Fruit fly (Drosophila melanogaster): ENCODE data around the gene CG10650.

Gene CG10650

DNA sequence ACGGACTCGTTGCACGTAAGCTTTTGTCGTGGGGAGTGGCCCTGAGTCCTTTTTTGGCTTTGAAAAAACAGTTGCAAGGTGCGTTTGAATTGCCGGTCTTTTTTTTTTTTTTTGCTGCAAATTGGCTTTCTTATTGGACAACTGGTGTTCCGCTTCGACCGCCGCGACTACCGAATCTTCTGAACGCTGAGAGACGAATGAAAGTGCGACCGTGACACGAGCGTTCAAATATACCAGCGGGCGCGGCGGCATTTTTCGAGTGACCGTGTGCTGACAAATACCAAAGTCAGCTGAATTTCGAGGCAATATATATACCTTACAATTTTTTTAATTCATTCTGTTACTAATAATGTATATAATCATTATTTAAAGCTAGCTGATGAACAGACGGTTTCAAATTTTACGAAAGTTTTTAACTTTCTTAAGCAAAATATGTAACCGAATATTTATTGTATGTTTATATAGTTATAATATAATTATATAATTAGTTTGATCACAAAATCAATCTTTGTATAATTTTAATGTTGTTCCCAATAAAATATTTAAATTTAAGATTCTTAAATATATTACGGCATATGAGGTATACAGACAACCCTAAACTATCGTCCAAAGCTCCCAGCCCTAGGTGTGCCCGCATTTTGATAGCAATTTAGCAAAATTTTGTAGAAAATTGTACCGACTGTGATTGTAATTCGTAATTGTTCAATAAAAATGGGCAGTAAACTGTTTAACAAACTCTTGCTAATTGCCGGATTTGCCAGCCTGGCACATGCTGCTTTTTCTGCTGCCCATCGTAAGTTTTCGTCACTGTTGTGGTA, 8.4 kb downstream of the CG10650 start, which contains the start of the genes Swip-1 and EMC5 (continued):
- TF ChIP-seq mirr (GFP tag; optimal IDR thresholded peaks at IDR 0.05) (no peak), Dbx (GFP tag; IDR thresholded peaks at IDR 0.05) (peak; percentile 69), jing (GFP tag; optimal IDR thresholded peaks at IDR 0.05) (no peak), CG11093 (GFP tag; IDR thresholded peaks at IDR 0.05) (no peak), Drgx (GFP tag; IDR thresholded peaks at IDR 0.05) (no peak), hb (GFP tag; IDR thresholded peaks at IDR 0.05; ENCODE audit: partially characterized antibody) (peak; percentile 42; the same call in 1 of the 3 replicates), CG7745 (tag; optimal IDR thresholded peaks at IDR 0.05) (no peak), mam (GFP tag; optimal IDR thresholded peaks at IDR 0.05) (peak; percentile 35), ci (GFP tag; IDR thresholded peaks at IDR 0.05) (peak; percentile 73; the same call in 2 of the 3 replicates), CG2116 (GFP tag; optimal IDR thresholded peaks at IDR 0.05) (peak; percentile 43), MESR4 (GFP tag; optimal IDR thresholded peaks at IDR 0.05) (peak; percentile 73), CG31224 (GFP tag; IDR thresholded peaks at IDR 0.05) (0 out of 2 replicates have a peak, but pooled peaks have one; percentile 11), lola (GFP tag; optimal IDR thresholded peaks at IDR 0.05) (peak in 1 of 3 experiments; percentile 72), toy (GFP tag; IDR thresholded peaks at IDR 0.05) (no peak), D19A (tag; optimal IDR thresholded peaks at IDR 0.05) (peak; percentile 55), CG18262 (tag; optimal IDR thresholded peaks at IDR 0.05) (peak; percentile 78), CG17385 (GFP tag; optimal IDR thresholded peaks at IDR 0.05) (peak; percentile 30), CHES-1-like (GFP tag; optimal IDR thresholded peaks at IDR 0.05) (no peak), ERR (GFP tag; optimal IDR thresholded peaks at IDR 0.05) (no peak), dysf (GFP tag; IDR thresholded peaks at IDR 0.05) (peak; percentile 73), CG1792 (GFP tag; optimal IDR thresholded peaks at IDR 0.05) (no peak), CG13624 (GFP tag; optimal IDR thresholded peaks at IDR 0.05) (peak; percentile 11), ftz-f1 (GFP tag; optimal IDR thresholded peaks at IDR 0.05) (no peak), Mrtf (GFP tag; IDR thresholded peaks at IDR 0.05) (peak; percentile 39; the same call in 1 of the 3 replicates)

DNA sequence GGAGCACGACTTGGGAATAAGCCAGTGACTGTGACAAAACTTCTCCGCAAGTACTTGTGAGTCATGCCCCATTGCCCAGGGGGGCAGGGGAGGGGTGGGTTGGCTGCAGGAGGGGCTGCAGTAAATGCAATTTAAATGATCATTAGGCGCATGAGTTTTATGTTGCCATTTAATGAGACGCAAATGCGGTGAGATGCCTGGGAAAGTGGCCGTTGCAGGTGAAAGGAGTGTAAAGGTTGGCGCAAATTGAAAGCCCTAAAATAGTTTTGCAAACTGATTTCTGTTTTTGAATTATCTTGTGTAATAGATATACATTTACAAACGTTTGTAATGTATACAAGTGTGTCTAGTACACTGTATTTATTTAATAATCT, 9.6 kb downstream of the CG10650 start:
- TF ChIP-seq crol (GFP tag; IDR thresholded peaks at IDR 0.05): peak; percentile 30; the same call in 1 of the 2 replicates
- TF ChIP-seq pros (GFP tag; optimal IDR thresholded peaks at IDR 0.05): no peak
- 0 out of 3 replicates have a peak, but pooled peaks have one; percentile 7 for TF ChIP-seq Opbp (GFP tag; IDR thresholded peaks at IDR 0.05; ENCODE audit: partially characterized antibody)
- TF ChIP-seq CG5245 (GFP tag; optimal IDR thresholded peaks at IDR 0.05): no peak
- TF ChIP-seq CG8765 (GFP tag; IDR thresholded peaks at IDR 0.05): no peak
- TF ChIP-seq esg (GFP tag; conservative IDR thresholded peaks at IDR 0.05): no peak

DNA sequence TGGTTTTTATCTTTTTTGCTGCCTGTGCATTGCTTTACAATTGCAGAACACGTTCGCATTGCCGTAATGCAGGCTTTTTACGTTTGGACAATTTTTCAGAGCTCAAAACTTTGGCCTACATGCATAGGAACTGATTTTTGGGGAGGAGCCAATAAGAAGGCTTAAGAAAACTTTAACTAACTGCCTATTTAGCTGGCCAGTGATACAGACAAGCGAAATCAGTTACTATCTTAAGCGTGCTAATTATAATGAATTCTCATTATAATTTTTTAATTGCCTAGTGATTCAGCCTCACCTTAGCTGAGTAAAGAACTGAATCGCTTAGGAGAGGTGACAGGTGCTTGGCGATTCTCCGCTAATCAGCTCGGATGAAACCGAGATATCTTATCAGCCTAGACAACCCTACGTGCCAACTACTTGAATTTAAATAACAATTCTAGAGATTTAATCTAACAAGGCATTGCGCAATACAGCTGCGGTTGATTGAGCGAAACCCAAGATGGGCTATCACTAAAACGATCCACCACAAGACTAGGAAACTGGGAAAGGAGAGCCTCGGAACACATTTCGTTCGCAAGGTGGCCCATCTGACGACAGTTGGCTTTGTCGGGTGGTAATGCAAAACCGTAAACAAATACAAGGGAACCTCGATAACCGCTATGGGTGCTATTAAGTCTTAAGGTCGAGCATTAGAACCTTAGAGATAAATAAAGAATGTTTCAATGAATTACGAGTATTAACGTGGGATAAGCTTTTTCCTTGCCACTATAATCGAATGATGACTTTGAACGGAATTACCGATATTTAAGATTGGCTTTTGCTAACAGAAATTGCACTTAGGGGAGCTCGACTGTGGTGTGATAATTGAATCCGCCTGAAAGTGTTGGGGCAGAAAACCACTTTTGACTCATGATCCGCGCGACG, 10.3 kb downstream of the CG10650 start:
- TF ChIP-seq fru (optimal IDR thresholded peaks at IDR 0.05) (no peak), phol (tag; optimal IDR thresholded peaks at IDR 0.05) (no peak), fd96Cb (tag; optimal IDR thresholded peaks at IDR 0.05) (no peak), Xrp1 (GFP tag; IDR thresholded peaks at IDR 0.05) (no peak), exex (tag; optimal IDR thresholded peaks at IDR 0.05) (peak; percentile 90), sd (tag; optimal IDR thresholded peaks at IDR 0.05) (peak; percentile 42), CG15269 (tag; optimal IDR thresholded peaks at IDR 0.05) (no peak), mirr (GFP tag; optimal IDR thresholded peaks at IDR 0.05) (peak; percentile 90), fu2 (GFP tag; optimal IDR thresholded peaks at IDR 0.05) (no peak), CG18262 (tag; optimal IDR thresholded peaks at IDR 0.05) (no peak), CG2199 (GFP tag; IDR thresholded peaks at IDR 0.05) (peak; percentile 49; the same call in 1 of the 3 replicates), grn (GFP tag; optimal IDR thresholded peaks at IDR 0.05) (peak; percentile 87), amos (GFP tag; IDR thresholded peaks at IDR 0.05; ENCODE audit: partially characterized antibody) (no peak), grau (tag; optimal IDR thresholded peaks at IDR 0.05) (peak; percentile 71), sug (tag; optimal IDR thresholded peaks at IDR 0.05) (peak; percentile 62), kah (GFP tag; optimal IDR thresholded peaks at IDR 0.05) (no peak), z (GFP tag; IDR thresholded peaks at IDR 0.05) (no peak), Mrtf (GFP tag; IDR thresholded peaks at IDR 0.05) (0 out of 3 replicates have a peak, but pooled peaks have one; percentile 15), Ets65A (GFP tag) (peak; percentile 8)

Data from whole organism, embryonic.